1 fruit fly cellular context compared by ENCODE assay signal in the genomic region with DNA sequence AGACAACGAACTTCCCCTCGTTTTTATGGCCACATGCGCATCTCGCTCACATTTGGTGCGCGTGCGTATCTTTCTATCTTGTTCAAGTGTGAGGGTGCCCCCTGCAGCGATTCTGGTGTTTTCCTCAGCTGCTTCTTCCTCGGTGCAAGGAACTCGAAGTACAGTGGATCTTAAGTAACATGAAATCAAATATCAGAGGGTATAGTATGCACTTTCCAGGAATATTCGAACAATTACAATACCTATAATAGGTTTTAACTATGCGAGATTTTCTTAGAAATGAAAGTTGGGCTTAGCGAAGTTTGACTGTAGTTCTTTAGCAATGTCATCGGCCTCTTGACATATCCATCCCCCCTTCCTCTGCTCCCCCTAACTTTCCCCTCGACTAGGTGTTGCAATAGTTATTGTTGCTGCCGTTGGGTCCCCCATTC.
TF ChIP-seq lines count a peak whose summit lies in the region.

No protein-coding gene starts in this region.

TF ChIP-seq in whole organism, embryonic, 481 proteins besides CTCF, POLR2A, EP300 and RAD21 (continued from another document):
- TF ChIP-seq CG14441 (GFP tag; IDR thresholded peaks at IDR 0.05; lab: Robert Waterston, UW) (0 out of 2 replicates have a peak, but pooled peaks have one; percentile 21), Rx (GFP tag; IDR thresholded peaks at IDR 0.05; lab: Robert Waterston, UW) (0 out of 2 replicates have a peak, but pooled peaks have one; percentile 37), Atf3 (GFP tag; optimal IDR thresholded peaks at IDR 0.05; lab: Kevin White, UChicago) (peak; percentile 52), pita (GFP tag; optimal IDR thresholded peaks at IDR 0.05; lab: Kevin White, UChicago) (no peak), D (optimal IDR thresholded peaks at IDR 0.05; lab: Kevin White, UChicago) (no peak), D (GFP tag; optimal IDR thresholded peaks at IDR 0.05; lab: Kevin White, UChicago) (peak; percentile 41), wdn (GFP tag; IDR thresholded peaks at IDR 0.05; lab: Robert Waterston, UW) (no peak), CG4820 (GFP tag; optimal IDR thresholded peaks at IDR 0.05; lab: Kevin White, UChicago) (peak; percentile 57), CG17186 (GFP tag; optimal IDR thresholded peaks at IDR 0.05; lab: Kevin White, UChicago) (peak; percentile 12), Fer1 (GFP tag; optimal IDR thresholded peaks at IDR 0.05; lab: Kevin White, UChicago) (no peak), dati (GFP tag; IDR thresholded peaks at IDR 0.05; lab: Robert Waterston, UW) (no peak), pho (GFP tag; optimal IDR thresholded peaks at IDR 0.05; lab: Kevin White, UChicago) (no peak), CG17359 (tag; optimal IDR thresholded peaks at IDR 0.05; lab: Kevin White, UChicago) (peak; percentile 14), CG6813 (GFP tag; optimal IDR thresholded peaks at IDR 0.05; lab: Kevin White, UChicago) (peak; percentile 32), chm (GFP tag; IDR thresholded peaks at IDR 0.05; lab: Robert Waterston, UW) (peak; percentile 70; the same call in 1 of the 2 replicates), grau (tag; optimal IDR thresholded peaks at IDR 0.05; lab: Kevin White, UChicago) (peak; percentile 97), ro (GFP tag; IDR thresholded peaks at IDR 0.05; lab: Robert Waterston, UW) (no peak; the same call in 1 of the 2 replicates), peb (GFP tag; IDR thresholded peaks at IDR 0.05; lab: Robert Waterston, UW) (0 out of 2 replicates have a peak, but pooled peaks have one; percentile 38), gro (GFP tag; optimal IDR thresholded peaks at IDR 0.05; lab: Kevin White, UChicago) (no peak), NC2α (GFP tag; optimal IDR thresholded peaks at IDR 0.05; lab: Kevin White, UChicago) (peak; percentile 18), Usf (GFP tag; optimal IDR thresholded peaks at IDR 0.05; lab: Kevin White, UChicago) (peak; percentile 17), Oli (tag; optimal IDR thresholded peaks at IDR 0.05; lab: Kevin White, UChicago) (peak; percentile 33), Six4 (GFP tag; optimal IDR thresholded peaks at IDR 0.05; lab: Kevin White, UChicago) (peak; percentile 35), ase (GFP tag; IDR thresholded peaks at IDR 0.05; lab: Robert Waterston, UW) (peak; percentile 50; the same call in 1 of the 3 replicates), CG10267 (tag; optimal IDR thresholded peaks at IDR 0.05; lab: Kevin White, UChicago) (peak; percentile 52), CG13424 (tag; optimal IDR thresholded peaks at IDR 0.05; lab: Kevin White, UChicago) (peak; percentile 47), ac (GFP tag; optimal IDR thresholded peaks at IDR 0.05; lab: Kevin White, UChicago) (peak; percentile 6), dm (GFP tag; optimal IDR thresholded peaks at IDR 0.05; lab: Kevin White, UChicago) (peak; percentile 20), hkb (optimal IDR thresholded peaks at IDR 0.05; lab: Kevin White, UChicago) (no peak), hkb (GFP tag; IDR thresholded peaks at IDR 0.05; lab: Robert Waterston, UW) (peak; percentile 17; the same call in 1 of the 2 replicates), CG3065 (GFP tag; optimal IDR thresholded peaks at IDR 0.05; lab: Kevin White, UChicago) (peak; percentile 12), CG12744 (GFP tag; optimal IDR thresholded peaks at IDR 0.05; lab: Kevin White, UChicago) (no peak), HmgD (GFP tag; optimal IDR thresholded peaks at IDR 0.05; lab: Kevin White, UChicago) (no peak), CG13775 (GFP tag; optimal IDR thresholded peaks at IDR 0.05; lab: Kevin White, UChicago) (peak; percentile 5), CG33557 (GFP tag; optimal IDR thresholded peaks at IDR 0.05; lab: Kevin White, UChicago) (peak; percentile 80), ara (GFP tag; IDR thresholded peaks at IDR 0.05; lab: Robert Waterston, UW) (peak; percentile 91), chif (GFP tag; optimal IDR thresholded peaks at IDR 0.05; lab: Kevin White, UChicago) (peak; percentile 2 to 76), zen (tag; optimal IDR thresholded peaks at IDR 0.05; lab: Kevin White, UChicago) (peak; percentile 61), CG6689 (GFP tag; IDR thresholded peaks at IDR 0.05; lab: Robert Waterston, UW) (peak; percentile 64), onecut (GFP tag; IDR thresholded peaks at IDR 0.05; lab: Robert Waterston, UW) (peak; percentile 48), Antp (GFP tag; optimal IDR thresholded peaks at IDR 0.05; lab: Kevin White, UChicago) (peak; percentile 48), pnt (GFP tag; optimal IDR thresholded peaks at IDR 0.05; lab: Kevin White, UChicago) (peak; percentile 48), da (GFP tag; optimal IDR thresholded peaks at IDR 0.05; lab: Kevin White, UChicago) (no peak), CG17328 (GFP tag; IDR thresholded peaks at IDR 0.05; lab: Robert Waterston, UW) (peak; percentile 84), CG17612 (GFP tag; IDR thresholded peaks at IDR 0.05; lab: Robert Waterston, UW) (no peak), CG12299 (tag; optimal IDR thresholded peaks at IDR 0.05; lab: Kevin White, UChicago) (peak; percentile 5), CG10979 (tag; optimal IDR thresholded peaks at IDR 0.05; lab: Kevin White, UChicago) (peak; percentile 74), Sox102F (GFP tag; optimal IDR thresholded peaks at IDR 0.05; lab: Kevin White, UChicago) (peak; percentile 26), CG18262 (tag; optimal IDR thresholded peaks at IDR 0.05; lab: Kevin White, UChicago) (peak; percentile 57), CG2129 (GFP tag; IDR thresholded peaks at IDR 0.05; lab: Robert Waterston, UW; ENCODE audit: partially characterized antibody) (no peak), nerfin-1 (tag; optimal IDR thresholded peaks at IDR 0.05; lab: Kevin White, UChicago) (peak; percentile 18), ham (GFP tag; IDR thresholded peaks at IDR 0.05; lab: Robert Waterston, UW) (no peak), CG31224 (GFP tag; IDR thresholded peaks at IDR 0.05; lab: Robert Waterston, UW) (no peak), CG7786 (GFP tag; optimal IDR thresholded peaks at IDR 0.05; lab: Kevin White, UChicago) (peak; percentile 33), otp (GFP tag; IDR thresholded peaks at IDR 0.05; lab: Robert Waterston, UW) (peak; percentile 66; the same call in 1 of the 3 replicates)
